Worm (Caenorhabditis elegans): ENCODE measurements around the gene F31D5.1.

F31D5.1 gene

DNA sequence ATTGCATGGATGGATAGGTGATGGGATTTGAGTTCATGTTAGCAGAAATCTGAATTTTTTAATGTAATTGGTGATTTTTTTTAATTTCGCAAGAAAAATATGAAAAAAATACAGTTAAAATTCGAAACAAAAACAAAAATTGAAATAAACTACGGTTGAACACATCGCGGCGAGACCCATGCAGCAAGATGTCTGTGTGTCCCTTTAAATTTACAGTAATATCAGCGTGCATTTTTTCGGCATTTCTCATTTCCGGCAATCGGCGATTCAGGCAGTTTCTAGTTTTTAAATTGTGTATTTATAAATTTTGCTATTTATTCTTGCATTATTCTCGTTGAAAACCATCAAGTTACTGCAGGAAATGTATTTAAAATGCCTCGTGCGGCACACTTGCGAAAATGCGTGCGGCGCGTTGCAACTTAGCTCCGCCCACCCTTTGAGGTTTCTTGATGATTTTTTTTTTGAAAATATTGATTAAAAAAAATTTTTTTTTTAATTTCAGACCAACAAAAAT is 18.6 kb downstream of the F31D5.1 start, which contains the start of the genes fbxc-44 and C16A11.2 (continued):
- TF ChIP-seq nhr-77 (tag; optimal IDR thresholded peaks at IDR 0.05), result no peak
- no peak for TF ChIP-seq hpl-2 (GFP tag; optimal IDR thresholded peaks at IDR 0.05)
- TF ChIP-seq swsn-7 (tag; optimal IDR thresholded peaks at IDR 0.05), result peak; percentile 51
- TF ChIP-seq alr-1 (tag; optimal IDR thresholded peaks at IDR 0.05; ENCODE audit: borderline replicate concordance), result no peak
- no peak for TF ChIP-seq pax-3 (tag; optimal IDR thresholded peaks at IDR 0.05)
- no peak for TF ChIP-seq sptf-1 (tag; optimal IDR thresholded peaks at IDR 0.05)
- no peak for TF ChIP-seq dsc-1 (tag; optimal IDR thresholded peaks at IDR 0.05)
- TF ChIP-seq nhr-76 (tag; optimal IDR thresholded peaks at IDR 0.05), result no peak
- no peak for TF ChIP-seq efl-3 (GFP tag; optimal IDR thresholded peaks at IDR 0.05)
- TF ChIP-seq xbp-1 (tag; optimal IDR thresholded peaks at IDR 0.05), result peak; percentile 43
- TF ChIP-seq aly-2 (tag; optimal IDR thresholded peaks at IDR 0.05), result no peak
- peak; percentile 33 for TF ChIP-seq tbx-2 (tag; optimal IDR thresholded peaks at IDR 0.05)
- no peak for TF ChIP-seq nhr-237 (tag; optimal IDR thresholded peaks at IDR 0.05)
- TF ChIP-seq isw-1 (GFP tag; IDR thresholded peaks at IDR 0.05), result no peak
- no peak for TF ChIP-seq nhr-28 (tag; optimal IDR thresholded peaks at IDR 0.05)

DNA sequence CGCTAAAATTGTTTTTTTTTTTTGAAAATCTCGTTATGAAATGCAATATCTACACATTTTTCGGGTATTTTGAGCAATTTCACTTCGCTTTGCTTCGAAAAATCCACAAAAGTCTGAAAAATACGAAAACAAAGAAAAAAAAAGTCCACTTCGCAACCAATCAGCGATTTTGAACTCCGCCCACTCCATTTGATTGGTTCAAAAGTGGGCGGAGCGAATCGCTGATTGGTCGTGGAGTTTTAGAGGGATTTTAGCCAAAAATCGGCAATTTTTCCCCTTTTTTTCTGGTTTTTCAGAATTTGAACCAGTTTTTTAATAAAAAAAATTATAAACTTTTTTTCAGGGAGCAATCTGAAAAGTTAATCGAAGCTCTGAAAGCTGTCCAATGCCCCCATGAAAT is 19.8 kb downstream of the F31D5.1 start:
- no peak for TF ChIP-seq efl-1 (optimal IDR thresholded peaks at IDR 0.05)
- TF ChIP-seq efl-1 (GFP tag; optimal IDR thresholded peaks at IDR 0.05 in 1 of 2), result peak in 1 of 2 experiments; percentile 21
- TF ChIP-seq mdl-1 (tag; optimal IDR thresholded peaks at IDR 0.05), result no peak

DNA sequence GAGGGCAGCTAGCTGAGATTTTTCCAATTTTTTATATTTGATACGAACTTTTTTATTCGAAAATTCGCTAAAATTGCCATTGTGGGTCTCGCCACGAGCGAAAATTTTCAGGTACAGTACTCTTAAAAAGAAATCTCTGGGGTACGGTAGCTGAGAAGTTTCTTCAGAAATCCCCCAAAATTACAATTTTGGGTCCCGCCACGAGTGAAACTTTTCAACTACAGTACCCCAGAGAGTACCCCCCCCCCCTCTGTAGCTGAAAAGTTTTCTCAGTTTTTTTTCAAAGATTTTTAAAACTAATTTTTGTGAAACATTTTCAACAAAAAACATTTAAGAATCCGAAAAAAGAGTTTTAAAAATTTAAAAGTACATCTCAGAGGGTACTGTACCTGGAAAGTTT is 25.8 kb downstream of the F31D5.1 start:
- TF ChIP-seq efl-3 (GFP tag; optimal IDR thresholded peaks at IDR 0.05), result no peak
- TF ChIP-seq F16B12.6 (tag; optimal IDR thresholded peaks at IDR 0.05), result no peak
- TF ChIP-seq ama-1 (optimal IDR thresholded peaks at IDR 0.05), result no peak
- no peak for TF ChIP-seq fkh-8 (tag; optimal IDR thresholded peaks at IDR 0.05)
- TF ChIP-seq dsc-1 (tag; optimal IDR thresholded peaks at IDR 0.05), result no peak
- no peak for TF ChIP-seq ceh-63 (GFP tag; optimal IDR thresholded peaks at IDR 0.05)
- no peak for TF ChIP-seq unc-86 (tag; optimal IDR thresholded peaks at IDR 0.05)
- no peak for TF ChIP-seq hlh-17 (GFP tag; optimal IDR thresholded peaks at IDR 0.05; ENCODE audit: borderline replicate concordance)

DNA sequence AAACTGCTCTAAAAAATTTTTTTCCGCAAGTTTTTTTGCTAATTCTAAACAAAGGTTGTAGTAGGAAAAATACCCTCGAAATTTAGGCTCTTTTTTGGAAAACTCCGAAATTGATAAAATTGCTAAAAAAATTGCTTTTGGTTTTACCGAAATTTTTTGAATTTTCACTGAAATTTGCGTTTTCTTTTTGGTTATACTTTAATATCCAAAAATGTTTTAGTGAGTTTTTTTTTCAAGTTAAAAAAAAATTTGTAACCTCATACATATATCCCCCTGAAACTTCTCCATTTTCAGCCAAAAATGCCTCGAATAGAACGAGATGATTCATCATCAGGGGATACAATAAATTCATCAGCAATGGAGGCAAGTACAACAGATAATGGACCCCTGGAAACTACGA is 27.7 kb downstream of the F31D5.1 start, which contains the start of gene gpa-11:
Gene gpa-11 (plus strand): TSS at position 301 of the 400 bp plus-strand sequence.
- TF ChIP-seq mef-2 (tag; optimal IDR thresholded peaks at IDR 0.05) (no peak), lin-15B (tag; optimal IDR thresholded peaks at IDR 0.05) (no peak), dpl-1 (GFP tag; optimal IDR thresholded peaks at IDR 0.05) (no peak), sup-37 (GFP tag; optimal IDR thresholded peaks at IDR 0.05) (no peak), zag-1 (tag; optimal IDR thresholded peaks at IDR 0.05) (no peak), skn-1 (tag; optimal IDR thresholded peaks at IDR 0.05) (no peak), sptf-1 (tag; optimal IDR thresholded peaks at IDR 0.05) (no peak), pag-3 (tag; optimal IDR thresholded peaks at IDR 0.05; ENCODE audit: borderline replicate concordance, insufficient read depth) (no peak), alr-1 (tag; optimal IDR thresholded peaks at IDR 0.05; ENCODE audit: borderline replicate concordance) (no peak), elt-2 (tag; optimal IDR thresholded peaks at IDR 0.05) (no peak), Y116A8C.19 (tag; optimal IDR thresholded peaks at IDR 0.05; ENCODE audit: borderline replicate concordance) (no peak), ceh-88 (GFP tag; IDR thresholded peaks at IDR 0.05) (no peak), unc-62 (GFP tag; optimal IDR thresholded peaks at IDR 0.05) (no peak), pax-3 (tag; optimal IDR thresholded peaks at IDR 0.05) (no peak), ceh-82 (tag; optimal IDR thresholded peaks at IDR 0.05) (no peak), fkh-10 (GFP tag; optimal IDR thresholded peaks at IDR 0.05) (no peak), grh-1 (GFP tag; IDR thresholded peaks at IDR 0.05) (no peak), nhr-77 (tag; optimal IDR thresholded peaks at IDR 0.05) (no peak), hpl-2 (GFP tag; optimal IDR thresholded peaks at IDR 0.05) (no peak), lin-39 (tag; optimal IDR thresholded peaks at IDR 0.05) (no peak)

All from whole organism, L1 larva.